Fruit fly (Drosophila melanogaster) whole organism, embryonic: Measurements from ENCODE around the gene Mrtf.

Experiments
- Bteb2 ChIP-seq: fragments of 200-800 bp; sonication (Bioruptor generic); optimal IDR thresholded peaks from 2 replicates; lab custom pipeline; 2016; ENCODE audit warnings: missing biosample characterization, missing genetic modification characterization
- CG11093 ChIP-seq: fragments of 200-800 bp; sonication (Bioruptor generic); IDR thresholded peaks from 3 replicates; pipeline ENCODE4 v1.3.6; 2022; ENCODE audit warnings: missing biosample characterization, missing genetic modification characterization
- CG13624 ChIP-seq: fragments of 200-800 bp; sonication (Bioruptor generic); optimal IDR thresholded peaks from 2 replicates; lab custom pipeline; 2016; ENCODE audit warnings: missing biosample characterization, missing genetic modification characterization
- CG14667 ChIP-seq: fragments of 200-800 bp; sonication (Bioruptor generic); IDR thresholded peaks from 2 replicates; pipeline ENCODE4 v1.3.6; 2022; ENCODE audit warnings: missing biosample characterization, missing genetic modification characterization
- CG14860 ChIP-seq: fragments of 200-800 bp; sonication (Bioruptor generic); IDR thresholded peaks from 3 replicates; pipeline ENCODE4 v1.3.6; 2022; ENCODE audit warnings: missing biosample characterization, missing genetic modification characterization; ENCODE audit not compliant: partially characterized antibody
- CG1529 ChIP-seq: fragments of 200-800 bp; sonication (Bioruptor generic); optimal IDR thresholded peaks from 3 replicates; lab custom pipeline; 2018; ENCODE audit warnings: missing biosample characterization, missing genetic modification characterization
- CG16779 ChIP-seq: fragments of 200-800 bp; sonication (Bioruptor generic); IDR thresholded peaks from 2 replicates; pipeline ENCODE4 v1.3.6; 2022; ENCODE audit warnings: missing biosample characterization, missing genetic modification characterization
- CG17328 ChIP-seq: fragments of 200-800 bp; sonication (Bioruptor generic); IDR thresholded peaks from 2 replicates; pipeline ENCODE4 v1.3.6; 2022; ENCODE audit warnings: missing biosample characterization, missing genetic modification characterization
- CG17361 ChIP-seq: fragments of 200-800 bp; sonication (Bioruptor generic); IDR thresholded peaks from 3 replicates; pipeline ENCODE4 v1.3.6; 2022; ENCODE audit warnings: missing biosample characterization, missing genetic modification characterization
- CG18619 ChIP-seq: fragments of 200-800 bp; sonication (Bioruptor generic); optimal IDR thresholded peaks from 3 replicates; lab custom pipeline; 2017; ENCODE audit warnings: missing biosample characterization, mild to moderate bottlenecking, missing genetic modification characterization
- CG34422 ChIP-seq: fragments of 200-800 bp; sonication (Bioruptor generic); IDR thresholded peaks from 3 replicates; pipeline ENCODE4 v1.3.6; 2022; ENCODE audit warnings: missing biosample characterization, missing genetic modification characterization
- CG4328 ChIP-seq: fragments of 200-800 bp; sonication (Bioruptor generic); optimal IDR thresholded peaks from 3 replicates; lab custom pipeline; 2017; ENCODE audit warnings: missing biosample characterization, missing genetic modification reagents, missing genetic modification characterization
- CG6791 ChIP-seq: fragments of 200-800 bp; sonication (Bioruptor generic); IDR thresholded peaks from 3 replicates; pipeline ENCODE4 v1.3.6; 2022; ENCODE audit warnings: missing biosample characterization, missing genetic modification characterization; ENCODE audit not compliant: partially characterized antibody
- CG9932 ChIP-seq: fragments of 200-800 bp; sonication (Bioruptor generic); IDR thresholded peaks from 2 replicates; pipeline ENCODE4 v1.3.6; 2022; ENCODE audit warnings: missing biosample characterization, missing genetic modification characterization
- Chrac-16 ChIP-seq: fragments of 200-800 bp; sonication (Bioruptor generic); optimal IDR thresholded peaks from 3 replicates; lab custom pipeline; 2016; ENCODE audit warnings: missing biosample characterization, missing genetic modification characterization
- CkIIα-i1 ChIP-seq: fragments of 200-800 bp; sonication (Bioruptor generic); IDR thresholded peaks from 2 replicates; pipeline ENCODE4 v1.3.6; 2022; ENCODE audit warnings: missing biosample characterization, missing genetic modification characterization
- Doc2 ChIP-seq: fragments of 200-800 bp; sonication (Bioruptor generic); IDR thresholded peaks from 2 replicates; pipeline ENCODE4 v1.3.6; 2022; ENCODE audit warnings: missing biosample characterization, missing genetic modification characterization
- Ets65A ChIP-seq: fragments of 200-800 bp; sonication (Bioruptor generic); peaks from one replicate; lab custom pipeline; 2016; ENCODE audit warnings: missing biosample characterization, missing genetic modification characterization
- HLH3B ChIP-seq: fragments of 200-800 bp; sonication (Bioruptor generic); IDR thresholded peaks from 2 replicates; pipeline ENCODE4 v1.3.6; 2022; ENCODE audit warnings: missing biosample characterization, missing genetic modification characterization
- HLH54F ChIP-seq: fragments of 200-800 bp; sonication (Bioruptor generic); optimal IDR thresholded peaks from 3 replicates; lab custom pipeline; 2016; ENCODE audit warnings: missing biosample characterization, missing genetic modification characterization
- Hmx ChIP-seq: fragments of 200-800 bp; sonication (Bioruptor generic); optimal IDR thresholded peaks from 2 replicates; lab custom pipeline; 2016; ENCODE audit warnings: missing biosample characterization, missing genetic modification characterization
- Hr39 ChIP-seq: fragments of >200 bp; optimal IDR thresholded peaks from 2 replicates; lab custom pipeline; 2017
- Pdp1 ChIP-seq, 2 experiments: fragments of 200-800 bp; sonication (Bioruptor generic); optimal IDR thresholded peaks; 3 replicates each; lab custom pipeline; 2016; ENCODE audit warnings: missing biosample characterization in 2 of 2, missing genetic modification characterization in 2 of 2, mild to moderate bottlenecking in 1 of 2, moderate library complexity in 1 of 2
- Poxn ChIP-seq: fragments of 200-800 bp; sonication (Bioruptor generic); IDR thresholded peaks from 2 replicates; pipeline ENCODE4 v1.3.6; 2022; ENCODE audit warnings: missing biosample characterization, missing genetic modification characterization
- Rfx ChIP-seq: fragments of 200-800 bp; sonication (Bioruptor generic); IDR thresholded peaks from 2 replicates; pipeline ENCODE4 v1.3.6; 2022; ENCODE audit warnings: missing biosample characterization, missing genetic modification characterization
- Six4 ChIP-seq: fragments of 200-800 bp; sonication (Bioruptor generic); optimal IDR thresholded peaks from 2 replicates; lab custom pipeline; 2016; ENCODE audit warnings: missing biosample characterization, missing genetic modification characterization
- Spps ChIP-seq: fragments of 200-800 bp; sonication (Bioruptor generic); optimal IDR thresholded peaks from 2 replicates; lab custom pipeline; 2018; ENCODE audit warnings: missing biosample characterization, mild to moderate bottlenecking, missing genetic modification characterization
- ase ChIP-seq: fragments of 200-800 bp; sonication (Bioruptor generic); IDR thresholded peaks from 3 replicates; pipeline ENCODE4 v1.3.6; 2022; ENCODE audit warnings: missing biosample characterization, missing genetic modification characterization
- bcd ChIP-seq: fragments of 200-800 bp; sonication (Bioruptor generic); optimal IDR thresholded peaks from 2 replicates; lab custom pipeline; 2017; ENCODE audit warnings: missing biosample characterization, mild to moderate bottlenecking, missing genetic modification characterization
- chif ChIP-seq, 2 experiments: fragments of 200-800 bp; sonication (Bioruptor generic); optimal IDR thresholded peaks; 3 replicates each; lab custom pipeline; 2016; ENCODE audit warnings: missing biosample characterization in 2 of 2, missing genetic modification characterization in 2 of 2
- chinmo ChIP-seq: fragments of 200-800 bp; sonication (Bioruptor generic); IDR thresholded peaks from 4 replicates; pipeline ENCODE4 v1.3.6; 2022; ENCODE audit warnings: missing biosample characterization, missing genetic modification characterization; ENCODE audit not compliant: partially characterized antibody
- corto ChIP-seq: fragments of 200-800 bp; sonication (Bioruptor generic); optimal IDR thresholded peaks from 2 replicates; lab custom pipeline; 2016; ENCODE audit warnings: missing biosample characterization, mild to moderate bottlenecking, missing genetic modification characterization, moderate library complexity
- da ChIP-seq: fragments of 200-800 bp; sonication (Bioruptor generic); optimal IDR thresholded peaks from 2 replicates; lab custom pipeline; 2016; ENCODE audit warnings: missing biosample characterization, missing genetic modification characterization
- dm ChIP-seq: fragments of 200-800 bp; sonication (Bioruptor generic); optimal IDR thresholded peaks from 3 replicates; lab custom pipeline; 2016; ENCODE audit warnings: missing biosample characterization, missing genetic modification characterization
- hkb ChIP-seq, 2 experiments: fragments of 200-800 bp in 1 of 2; fragments of >200 bp in 1 of 2; sonication (Bioruptor generic) in 1 of 2; IDR thresholded peaks in 1 of 2; optimal IDR thresholded peaks in 1 of 2; 2 replicates each; pipeline versions ENCODE4 v1.3.6 to Lab custom; 2017 to 2022; ENCODE audit warnings: missing biosample characterization in 1 of 2, missing genetic modification characterization in 1 of 2
- jing ChIP-seq: fragments of 200-800 bp; sonication (Bioruptor generic); optimal IDR thresholded peaks from 2 replicates; lab custom pipeline; 2018; ENCODE audit warnings: missing biosample characterization, mild to moderate bottlenecking, missing genetic modification characterization
- lab ChIP-seq: fragments of 200-800 bp; sonication (Bioruptor generic); optimal IDR thresholded peaks from 3 replicates; lab custom pipeline; 2017; ENCODE audit warnings: missing biosample characterization, missing genetic modification characterization, mild to moderate bottlenecking, moderate library complexity, missing genetic modification reagents
- mam ChIP-seq: fragments of 200-800 bp; sonication (Bioruptor generic); optimal IDR thresholded peaks from 3 replicates; lab custom pipeline; 2016; ENCODE audit warnings: missing biosample characterization, missing genetic modification characterization
- oc ChIP-seq: fragments of 200-800 bp; sonication (Bioruptor generic); optimal IDR thresholded peaks from 2 replicates; lab custom pipeline; 2018; ENCODE audit warnings: missing biosample characterization, mild to moderate bottlenecking, missing genetic modification characterization, moderate library complexity
- onecut ChIP-seq: fragments of 200-800 bp; sonication (Bioruptor generic); IDR thresholded peaks from 2 replicates; pipeline ENCODE4 v1.3.6; 2022; ENCODE audit warnings: missing biosample characterization, missing genetic modification characterization
- pan ChIP-seq, 4 experiments: fragments of >200 bp in 3 of 4; fragments of 200-800 bp in 1 of 4; sonication (Bioruptor generic) in 1 of 4; optimal IDR thresholded peaks in 3 of 4; IDR thresholded peaks in 1 of 4; 2 replicates each; pipeline versions ENCODE4 v1.3.6 to Lab custom; 2017 to 2022; ENCODE audit warnings: missing biosample characterization in 2 of 4, missing genetic modification characterization in 2 of 4, mixed read lengths in 1 of 4
- schlank ChIP-seq: fragments of 200-800 bp; sonication (Bioruptor generic); optimal IDR thresholded peaks from 2 replicates; lab custom pipeline; 2018; ENCODE audit warnings: missing biosample characterization, mild to moderate bottlenecking, missing genetic modification characterization
- scrt ChIP-seq: fragments of 200-800 bp; sonication (Bioruptor generic); optimal IDR thresholded peaks from 2 replicates; lab custom pipeline; 2018; ENCODE audit warnings: missing biosample characterization, mild to moderate bottlenecking, missing genetic modification characterization, moderate library complexity
- shn ChIP-seq: fragments of 200-800 bp; sonication (Bioruptor generic); optimal IDR thresholded peaks from 3 replicates; lab custom pipeline; 2016; ENCODE audit warnings: missing biosample characterization, missing genetic modification characterization
- sima ChIP-seq: fragments of 200-800 bp; sonication (Bioruptor generic); optimal IDR thresholded peaks from 2 replicates; lab custom pipeline; 2016; ENCODE audit warnings: missing biosample characterization, missing genetic modification characterization
- slou ChIP-seq: fragments of 200-800 bp; sonication (Bioruptor generic); optimal IDR thresholded peaks from 3 replicates; lab custom pipeline; 2016; ENCODE audit warnings: missing biosample characterization, missing genetic modification characterization
- usp ChIP-seq: fragments of >200 bp; optimal IDR thresholded peaks from 2 replicates; lab custom pipeline; 2017; ENCODE audit warnings: missing biosample characterization, missing genetic modification characterization
- wdn ChIP-seq: fragments of 200-800 bp; sonication (Bioruptor generic); IDR thresholded peaks from 2 replicates; pipeline ENCODE4 v1.3.6; 2022; ENCODE audit warnings: missing biosample characterization, missing genetic modification characterization
- zen2 ChIP-seq: fragments of 200-800 bp; sonication (Bioruptor generic); IDR thresholded peaks from 3 replicates; pipeline ENCODE4 v1.3.6; 2022; ENCODE audit warnings: missing biosample characterization, missing genetic modification characterization; ENCODE audit not compliant: partially characterized antibody
- zfh1 ChIP-seq: fragments of 200-800 bp; sonication (Bioruptor generic); IDR thresholded peaks from 3 replicates; pipeline ENCODE4 v1.3.6; 2022; ENCODE audit warnings: missing biosample characterization, missing genetic modification characterization

Gene Mrtf

dm6 chr3L:2805956-2806527 is 39.7 kb upstream of the Mrtf start (continued):
- TF ChIP-seq HLH3B (GFP tag; lab: Robert Waterston, UW) = peak; percentile 83
- TF ChIP-seq wdn (GFP tag; lab: Robert Waterston, UW) = no peak
- no peak for TF ChIP-seq CG6791
- no peak for TF ChIP-seq Poxn (GFP tag; lab: Robert Waterston, UW)
- peak; percentile 72 for TF ChIP-seq mam (GFP tag; lab: Kevin White, UChicago)
- TF ChIP-seq jing (GFP tag; lab: Kevin White, UChicago) = no peak
- peak; percentile 93 for TF ChIP-seq Ets65A (GFP tag; lab: Kevin White, UChicago)
- peak; percentile 78 for TF ChIP-seq lab (GFP tag; lab: Kevin White, UChicago)
- TF ChIP-seq pan (optimal IDR thresholded peaks at IDR 0.05; lab: Kevin White, UChicago) = peak in 1 of 2 experiments; percentile 35
- peak in 1 of 2 experiments; percentile 87 for TF ChIP-seq pan (GFP tag; optimal IDR thresholded peaks at IDR 0.05 in 1 of 2, IDR thresholded peaks at IDR 0.05 in 1 of 2)
- TF ChIP-seq CG18619 (GFP tag; lab: Kevin White, UChicago) = peak; percentile 31
- TF ChIP-seq CG13624 = no peak
- TF ChIP-seq chinmo = 0 out of 4 replicates have a peak, but pooled peaks have one; percentile 39
- no peak for TF ChIP-seq dm (GFP tag; lab: Kevin White, UChicago)
- TF ChIP-seq onecut = peak; percentile 72
- no peak for TF ChIP-seq Bteb2 (GFP tag; lab: Kevin White, UChicago)
- peak; percentile 74 for TF ChIP-seq bcd (GFP tag; lab: Kevin White, UChicago)
- peak in 1 of 2 experiments; percentile 68 for TF ChIP-seq Pdp1 (GFP tag; optimal IDR thresholded peaks at IDR 0.05; lab: Kevin White, UChicago)
- TF ChIP-seq zfh1 = peak; percentile 94
- no peak for TF ChIP-seq schlank (tag; lab: Kevin White, UChicago)
- TF ChIP-seq Hr39 (lab: Kevin White, UChicago) = no peak
- peak; percentile 59 for TF ChIP-seq CG9932 (GFP tag; lab: Robert Waterston, UW)
- TF ChIP-seq zen2 (GFP tag; lab: Robert Waterston, UW) = no peak
- TF ChIP-seq CG17361 (GFP tag; lab: Robert Waterston, UW) = peak; percentile 82
- no peak for TF ChIP-seq shn (GFP tag; lab: Kevin White, UChicago)
- peak; percentile 33 for TF ChIP-seq oc (tag; lab: Kevin White, UChicago)
- no peak for TF ChIP-seq HLH54F (GFP tag; lab: Kevin White, UChicago)
- peak; percentile 46 for TF ChIP-seq scrt
- peak; percentile 59 for TF ChIP-seq Six4 (GFP tag; lab: Kevin White, UChicago)
- TF ChIP-seq CG14860 (GFP tag; lab: Robert Waterston, UW) = no peak
- TF ChIP-seq da (GFP tag; lab: Kevin White, UChicago) = no peak
- no peak for TF ChIP-seq Hmx (GFP tag; lab: Kevin White, UChicago)
- TF ChIP-seq CG17328 (GFP tag; lab: Robert Waterston, UW) = peak; percentile 76
- TF ChIP-seq Doc2 (GFP tag; lab: Robert Waterston, UW) = 0 out of 2 replicates have a peak, but pooled peaks have one; percentile 19
- no peak for TF ChIP-seq sima (GFP tag; lab: Kevin White, UChicago)
- peak; percentile 23 for TF ChIP-seq Chrac-16
- peak; percentile 95 for TF ChIP-seq Rfx (GFP tag; lab: Robert Waterston, UW)
- peak; percentile 81; the same call in 2 of the 3 replicates for TF ChIP-seq CG11093 (GFP tag; lab: Robert Waterston, UW)
- no peak for TF ChIP-seq chif (GFP tag; optimal IDR thresholded peaks at IDR 0.05; lab: Kevin White, UChicago)
- no peak for TF ChIP-seq CG1529 (GFP tag; lab: Kevin White, UChicago)
- TF ChIP-seq CG14667 = peak; percentile 87
- TF ChIP-seq CG16779 (GFP tag; lab: Robert Waterston, UW) = peak; percentile 87
- no peak for TF ChIP-seq slou (GFP tag; lab: Kevin White, UChicago)
- peak; percentile 91 for TF ChIP-seq CG34422 (GFP tag; lab: Robert Waterston, UW)
- TF ChIP-seq CG4328 (GFP tag; lab: Kevin White, UChicago) = no peak
- peak; percentile 88; the same call in 2 of the 3 replicates for TF ChIP-seq ase (GFP tag; lab: Robert Waterston, UW)
- no peak for TF ChIP-seq CkIIα-i1
- no peak for TF ChIP-seq usp (GFP tag; lab: Kevin White, UChicago)
- TF ChIP-seq Spps = peak; percentile 56
- TF ChIP-seq hkb (optimal IDR thresholded peaks at IDR 0.05; lab: Kevin White, UChicago) = no peak
- peak; percentile 87 for TF ChIP-seq hkb (GFP tag; IDR thresholded peaks at IDR 0.05; lab: Robert Waterston, UW)
- no peak for TF ChIP-seq corto
